Worm (Caenorhabditis elegans): ENCODE results near the gene R01E6.5.
A peak's percentile ranks its signal among the peaks of the same experiment; 100 is the strongest.

R01E6.5 gene

DNA sequence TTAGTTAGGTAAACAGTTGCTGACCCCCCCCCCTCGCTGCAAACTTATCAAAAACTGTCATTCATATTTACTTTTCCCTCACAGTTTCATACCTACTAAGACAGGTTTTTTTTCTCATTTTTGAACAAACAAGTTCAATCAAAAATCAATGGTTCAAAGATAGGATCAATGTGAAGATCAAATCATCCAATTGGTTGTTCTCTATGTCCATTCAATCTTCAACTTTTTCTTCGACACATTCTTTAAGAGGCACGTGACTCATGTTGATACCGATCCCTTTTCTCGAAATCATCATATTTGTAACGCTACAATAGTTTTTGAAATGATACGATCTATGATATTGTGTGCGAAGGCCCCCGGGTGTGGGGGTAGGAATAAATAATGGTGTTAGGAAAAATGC lies 2.8 kb downstream of the R01E6.5 start (continued):
- TF ChIP-seq unc-86 (tag; optimal IDR thresholded peaks at IDR 0.05) (no peak), nhr-237 (tag; optimal IDR thresholded peaks at IDR 0.05) (no peak), nhr-47 (tag; optimal IDR thresholded peaks at IDR 0.05) (peak; percentile 68), unc-62 (GFP tag; optimal IDR thresholded peaks at IDR 0.05) (no peak), jun-1 (tag; optimal IDR thresholded peaks at IDR 0.05) (peak; percentile 24), pqm-1 (tag; optimal IDR thresholded peaks at IDR 0.05) (no peak), nhr-19 (GFP tag; conservative IDR thresholded peaks at IDR 0.05) (peak; percentile 91), lin-13 (GFP tag; optimal IDR thresholded peaks at IDR 0.05) (no peak), dsc-1 (tag; optimal IDR thresholded peaks at IDR 0.05) (no peak), irx-1 (tag; optimal IDR thresholded peaks at IDR 0.05) (peak; percentile 73), isw-1 (GFP tag; IDR thresholded peaks at IDR 0.05) (no peak), fkh-10 (GFP tag; optimal IDR thresholded peaks at IDR 0.05) (no peak), elt-3 (tag; optimal IDR thresholded peaks at IDR 0.05) (peak in 5 of 6 experiments; percentile 23 to 93 (median 90)), ceh-90 (tag; optimal IDR thresholded peaks at IDR 0.05) (no peak), zip-4 (GFP tag; optimal IDR thresholded peaks at IDR 0.05) (no peak), C34B4.2 (tag; optimal IDR thresholded peaks at IDR 0.05) (no peak), unc-98 (GFP tag; IDR thresholded peaks at IDR 0.05) (no peak), vab-15 (tag; optimal IDR thresholded peaks at IDR 0.05) (no peak), ama-1 (optimal IDR thresholded peaks at IDR 0.05) (no peak), mep-1 (tag; optimal IDR thresholded peaks at IDR 0.05) (peak; percentile 30), efl-3 (GFP tag; optimal IDR thresholded peaks at IDR 0.05) (peak; percentile 24), lin-39 (tag; optimal IDR thresholded peaks at IDR 0.05) (no peak), C04F5.9 (tag; optimal IDR thresholded peaks at IDR 0.05) (no peak), alr-1 (tag; optimal IDR thresholded peaks at IDR 0.05; ENCODE audit: borderline replicate concordance) (no peak), lin-15B (tag; optimal IDR thresholded peaks at IDR 0.05) (no peak), nhr-76 (tag; optimal IDR thresholded peaks at IDR 0.05) (no peak), ets-5 (GFP tag; IDR thresholded peaks at IDR 0.05) (no peak), nhr-84 (tag; optimal IDR thresholded peaks at IDR 0.05) (no peak), ztf-11 (tag; optimal IDR thresholded peaks at IDR 0.05) (no peak), nhr-28 (tag; optimal IDR thresholded peaks at IDR 0.05) (no peak), skn-1 (tag; optimal IDR thresholded peaks at IDR 0.05) (peak; percentile 68), nhr-12 (tag; optimal IDR thresholded peaks at IDR 0.05) (no peak), ceh-82 (tag; optimal IDR thresholded peaks at IDR 0.05) (no peak), nhr-90 (tag; optimal IDR thresholded peaks at IDR 0.05; ENCODE audit: poor library complexity) (peak; percentile 77), sptf-1 (tag; optimal IDR thresholded peaks at IDR 0.05) (no peak), mef-2 (tag; optimal IDR thresholded peaks at IDR 0.05) (no peak), nhr-20 (tag; optimal IDR thresholded peaks at IDR 0.05) (peak; percentile 96), unc-130 (tag; optimal IDR thresholded peaks at IDR 0.05) (peak; percentile 6), sox-4 (tag; optimal IDR thresholded peaks at IDR 0.05) (no peak), efl-1 (optimal IDR thresholded peaks at IDR 0.05) (peak in 1 of 2 experiments; percentile 5), efl-1 (GFP tag; optimal IDR thresholded peaks at IDR 0.05 in 1 of 2) (peak in 1 of 2 experiments; percentile 85), nhr-11 (tag; optimal IDR thresholded peaks at IDR 0.05) (no peak), lin-14 (GFP tag; optimal IDR thresholded peaks at IDR 0.05) (peak; percentile 87), elt-2 (tag; optimal IDR thresholded peaks at IDR 0.05) (no peak), C16A3.4 (tag; optimal IDR thresholded peaks at IDR 0.05) (peak; percentile 58), ces-1 (GFP tag; optimal IDR thresholded peaks at IDR 0.05) (no peak), F16B12.6 (tag; optimal IDR thresholded peaks at IDR 0.05) (no peak), hpl-2 (GFP tag; optimal IDR thresholded peaks at IDR 0.05) (no peak), hlh-4 (tag; optimal IDR thresholded peaks at IDR 0.05) (no peak), blmp-1 (tag; optimal IDR thresholded peaks at IDR 0.05) (peak; percentile 83), hlh-17 (GFP tag; optimal IDR thresholded peaks at IDR 0.05; ENCODE audit: borderline replicate concordance) (no peak)

Data from whole organism, L1 larva.